Fruit fly (Drosophila melanogaster): ENCODE data around the gene ome.

Gene ome

DNA sequence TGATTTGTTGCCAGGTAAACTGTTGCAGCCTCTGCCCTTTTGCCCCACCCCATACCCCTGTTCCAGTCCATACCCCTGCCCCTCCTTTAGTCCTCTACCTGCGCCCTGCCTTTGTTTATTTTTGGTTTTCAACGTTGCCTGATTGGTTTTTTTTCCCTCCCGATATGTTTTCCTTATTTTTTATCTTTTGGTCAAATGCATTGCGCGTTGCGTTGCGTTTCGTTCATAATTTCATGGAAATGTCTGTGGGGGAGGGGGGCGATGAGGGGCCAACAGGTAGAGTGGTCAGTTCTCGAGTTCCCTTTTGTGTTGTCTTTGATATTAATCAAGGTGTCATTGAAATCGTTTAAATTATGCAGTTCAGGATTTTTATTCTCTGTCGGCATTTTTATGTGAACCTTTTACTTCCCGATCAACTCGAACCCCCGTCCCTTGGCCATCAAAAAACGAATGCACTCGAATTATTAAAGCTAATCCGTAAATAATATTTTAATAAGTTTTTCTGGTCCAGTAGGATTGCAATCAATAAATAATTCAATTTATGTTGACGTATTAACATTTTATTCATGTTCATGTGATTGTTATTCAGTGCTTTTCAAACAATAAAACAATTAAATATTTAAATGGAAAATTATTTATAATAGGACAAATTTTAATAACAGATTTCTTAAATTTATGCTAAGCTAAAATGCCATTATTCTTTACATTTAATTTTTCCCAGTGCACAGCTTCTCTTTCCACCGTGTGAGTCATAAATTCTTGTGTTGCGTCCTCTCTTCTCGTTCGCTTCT is 37.7 kb upstream of the ome start (continued):
- TF ChIP-seq disco-r (GFP tag; optimal IDR thresholded peaks at IDR 0.05) (no peak), rib (GFP tag; IDR thresholded peaks at IDR 0.05) (no peak), bsh (GFP tag; optimal IDR thresholded peaks at IDR 0.05) (peak in 1 of 2 experiments; percentile 87), stc (GFP tag; IDR thresholded peaks at IDR 0.05) (peak; percentile 73), CG12769 (tag; optimal IDR thresholded peaks at IDR 0.05) (no peak), kni (GFP tag; optimal IDR thresholded peaks at IDR 0.05) (peak; percentile 95), pros (GFP tag; optimal IDR thresholded peaks at IDR 0.05) (peak; percentile 81), Drgx (GFP tag; IDR thresholded peaks at IDR 0.05) (0 out of 2 replicates have a peak, but pooled peaks have one; percentile 11), zen (tag; optimal IDR thresholded peaks at IDR 0.05) (peak; percentile 82), Ets97D (GFP tag; optimal IDR thresholded peaks at IDR 0.05) (no peak), Opbp (GFP tag; IDR thresholded peaks at IDR 0.05; ENCODE audit: partially characterized antibody) (no peak), CG10543 (GFP tag; optimal IDR thresholded peaks at IDR 0.05) (no peak), NFAT (GFP tag; IDR thresholded peaks at IDR 0.05) (no peak), CG6254 (GFP tag; optimal IDR thresholded peaks at IDR 0.05) (peak; percentile 63), nom (GFP tag; optimal IDR thresholded peaks at IDR 0.05) (peak; percentile 62), pzg (GFP tag; optimal IDR thresholded peaks at IDR 0.05) (no peak), az2 (GFP tag; optimal IDR thresholded peaks at IDR 0.05) (peak; percentile 70), Bgb (GFP tag; IDR thresholded peaks at IDR 0.05; ENCODE audit: partially characterized antibody) (no peak), ssp (GFP tag; IDR thresholded peaks at IDR 0.05) (peak; percentile 30; the same call in 1 of the 2 replicates), al (GFP tag; IDR thresholded peaks at IDR 0.05) (no peak), CG14667 (GFP tag; IDR thresholded peaks at IDR 0.05) (peak; percentile 35; the same call in 1 of the 2 replicates), CoRest (tag; optimal IDR thresholded peaks at IDR 0.05) (peak; percentile 83), nerfin-2 (GFP tag; IDR thresholded peaks at IDR 0.05; ENCODE audit: partially characterized antibody) (no peak), fd3F (GFP tag; optimal IDR thresholded peaks at IDR 0.05) (no peak), CG9437 (GFP tag; optimal IDR thresholded peaks at IDR 0.05) (peak; percentile 66), CG10147 (GFP tag; optimal IDR thresholded peaks at IDR 0.05) (no peak), Gsc (GFP tag; IDR thresholded peaks at IDR 0.05) (no peak), Camta (GFP tag; optimal IDR thresholded peaks at IDR 0.05) (peak; percentile 47), lilli (GFP tag; optimal IDR thresholded peaks at IDR 0.05) (peak; percentile 29), Chrac-16 (GFP tag; optimal IDR thresholded peaks at IDR 0.05) (peak; percentile 67), ci (GFP tag; IDR thresholded peaks at IDR 0.05) (0 out of 3 replicates have a peak, but pooled peaks have one; percentile 18), HmgZ (tag; optimal IDR thresholded peaks at IDR 0.05) (peak; percentile 18), CG6689 (GFP tag; IDR thresholded peaks at IDR 0.05) (peak; percentile 86), sug (tag; optimal IDR thresholded peaks at IDR 0.05) (no peak), luna (GFP tag; optimal IDR thresholded peaks at IDR 0.05) (no peak), CG15696 (tag; optimal IDR thresholded peaks at IDR 0.05) (peak; percentile 94), Nf-YB (GFP tag; optimal IDR thresholded peaks at IDR 0.05) (peak; percentile 62), CG33557 (GFP tag; optimal IDR thresholded peaks at IDR 0.05) (peak; percentile 93), usp (GFP tag; optimal IDR thresholded peaks at IDR 0.05) (no peak), CG3407 (GFP tag; optimal IDR thresholded peaks at IDR 0.05) (peak; percentile 50), CG3281 (GFP tag; optimal IDR thresholded peaks at IDR 0.05) (no peak), pfk (GFP tag; optimal IDR thresholded peaks at IDR 0.05) (peak; percentile 11), CG6683 (GFP tag; optimal IDR thresholded peaks at IDR 0.05) (no peak), tio (GFP tag; optimal IDR thresholded peaks at IDR 0.05) (peak; percentile 64), onecut (GFP tag; IDR thresholded peaks at IDR 0.05) (peak; percentile 34; the same call in 1 of the 2 replicates), CG5245 (GFP tag; optimal IDR thresholded peaks at IDR 0.05) (peak; percentile 58), CG18619 (GFP tag; optimal IDR thresholded peaks at IDR 0.05) (peak; percentile 28), org-1 (GFP tag; optimal IDR thresholded peaks at IDR 0.05) (peak; percentile 42)

All from whole organism, embryonic.